Worm (Caenorhabditis elegans) whole organism, young adult: ENCODE measurements around the gene Y32H12A.8.

Experiments
- ZK185.1 ChIP-seq: sonication (generic microtip); optimal IDR thresholded peaks from 2 replicates; lab custom pipeline; 2016; ENCODE audit warnings: mild to moderate bottlenecking, missing genetic modification characterization, missing compliant biosample characterization; ENCODE audit not compliant: poor library complexity, severe bottlenecking
- ama-1 ChIP-seq, 3 experiments: fragments of 150-350 bp in 1 of 3; sonication (generic microtip) in 2 of 3; optimal IDR thresholded peaks; 2 replicates each; lab custom pipeline; 2014 to 2018; ENCODE audit warnings: missing biosample characterization in 2 of 3, missing genetic modification characterization in 2 of 3, missing genetic modification reagents in 2 of 3
- attf-6 ChIP-seq: fragments of 200-800 bp; sonication (Bioruptor generic); IDR thresholded peaks from 2 replicates; pipeline ENCODE4 v1.3.6; 2022; ENCODE audit warnings: missing genetic modification reagents, missing genetic modification characterization, missing compliant biosample characterization
- ceh-27 ChIP-seq: fragments of 200-800 bp; sonication (Bioruptor generic); optimal IDR thresholded peaks from 2 replicates; lab custom pipeline; 2018; ENCODE audit warnings: mild to moderate bottlenecking, missing genetic modification characterization, moderate library complexity, missing compliant biosample characterization
- hmg-1.2 ChIP-seq: fragments of 200-800 bp; sonication (Bioruptor generic); IDR thresholded peaks from 2 replicates; pipeline ENCODE4 v1.3.6; 2022; ENCODE audit warnings: missing genetic modification reagents, missing genetic modification characterization, missing compliant biosample characterization
- hrde-1 ChIP-seq: sonication (generic microtip); optimal IDR thresholded peaks from 2 replicates; lab custom pipeline; 2016; ENCODE audit warnings: missing genetic modification characterization, mild to moderate bottlenecking, missing compliant biosample characterization, moderate library complexity, missing genotype, missing genetic modification reagents, borderline replicate concordance
- lir-1 ChIP-seq: fragments of 200-800 bp; sonication (Bioruptor generic); conservative IDR thresholded peaks from 2 replicates; pipeline ENCODE4 v1.3.6; 2022; ENCODE audit warnings: missing genetic modification reagents, missing genetic modification characterization, missing compliant biosample characterization
- nfya-1 ChIP-seq: sonication (generic microtip); optimal IDR thresholded peaks from 2 replicates; lab custom pipeline; 2017; ENCODE audit warnings: antibody characterized with exemption, missing compliant biosample characterization, missing genetic modification characterization, borderline replicate concordance; ENCODE audit not compliant: insufficient read depth
- sdz-38 ChIP-seq: sonication (generic microtip); optimal IDR thresholded peaks from 2 replicates; lab custom pipeline; 2016; ENCODE audit warnings: missing genotype, missing genetic modification characterization, missing compliant biosample characterization
- unc-62 ChIP-seq: fragments of 150-350 bp; optimal IDR thresholded peaks from 2 replicates; lab custom pipeline; 2014; ENCODE audit warnings: missing biosample characterization, missing genetic modification reagents, missing genetic modification characterization

DNA sequence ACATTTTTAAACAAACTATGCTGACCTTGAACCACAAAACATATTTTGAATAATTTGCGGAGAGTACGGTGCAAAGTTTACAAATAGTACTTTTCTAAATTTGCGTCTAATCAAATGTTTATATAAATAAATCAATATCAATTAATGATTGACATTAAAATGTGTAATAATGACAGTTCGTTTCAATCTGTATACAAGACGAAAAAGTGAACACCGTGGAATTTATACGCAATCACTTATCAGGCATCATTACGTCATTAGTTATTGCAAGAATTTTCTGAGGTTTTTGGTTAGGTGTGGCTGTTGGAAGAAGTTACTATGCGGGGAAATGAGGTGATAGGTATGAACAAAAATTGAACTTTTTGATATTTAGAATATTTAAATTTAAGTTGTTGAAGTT is 21.3 kb upstream of the Y32H12A.8 start:
- TF ChIP-seq ama-1 (optimal IDR thresholded peaks at IDR 0.05; lab: Kevin White, UChicago) (no peak), ama-1 (GFP tag; optimal IDR thresholded peaks at IDR 0.05; lab: Kevin White, UChicago) (no peak), ZK185.1 (tag; lab: Kevin White, UChicago) (no peak), hrde-1 (tag; lab: Kevin White, UChicago) (no peak), lir-1 (no peak), attf-6 (GFP tag; lab: Robert Waterston, UW) (no peak), ceh-27 (GFP tag; lab: Kevin White, UChicago) (no peak), nfya-1 (no peak), sdz-38 (no peak), unc-62 (GFP tag; lab: Kevin White, UChicago) (no peak), hmg-1.2 (GFP tag; lab: Robert Waterston, UW) (no peak)
